Fruit fly (Drosophila melanogaster): ENCODE results near the gene CG12541.

Gene CG12541

dm6 chrX:7109793-7110606 is 44.1 kb upstream of the CG12541 start, which contains the start of gene fz4 (continued):
- no peak for TF ChIP-seq CG15011 (GFP tag; optimal IDR thresholded peaks at IDR 0.05)
- no peak for TF ChIP-seq Poxn (GFP tag; IDR thresholded peaks at IDR 0.05)
- no peak for TF ChIP-seq nerfin-1 (tag; optimal IDR thresholded peaks at IDR 0.05)
- no peak for TF ChIP-seq cad (GFP tag; optimal IDR thresholded peaks at IDR 0.05)
- TF ChIP-seq bbx (GFP tag; IDR thresholded peaks at IDR 0.05; ENCODE audit: partially characterized antibody): peak; percentile 84
- TF ChIP-seq twi (tag; optimal IDR thresholded peaks at IDR 0.05): no peak
- TF ChIP-seq CG14014 (GFP tag; IDR thresholded peaks at IDR 0.05): no peak
- no peak for TF ChIP-seq pita (GFP tag; optimal IDR thresholded peaks at IDR 0.05)
- TF ChIP-seq CG10321 (GFP tag; IDR thresholded peaks at IDR 0.05): no peak
- peak; percentile 45 for TF ChIP-seq gro (GFP tag; optimal IDR thresholded peaks at IDR 0.05)
- no peak for TF ChIP-seq da (GFP tag; optimal IDR thresholded peaks at IDR 0.05)
- TF ChIP-seq sug (tag; optimal IDR thresholded peaks at IDR 0.05): peak; percentile 16
- TF ChIP-seq zen (tag; optimal IDR thresholded peaks at IDR 0.05): no peak
- no peak for TF ChIP-seq CG11247 (GFP tag; IDR thresholded peaks at IDR 0.05)
- TF ChIP-seq dmrt99B (tag; optimal IDR thresholded peaks at IDR 0.05): no peak
- peak; percentile 35 for TF ChIP-seq Fer1 (GFP tag; optimal IDR thresholded peaks at IDR 0.05)
- TF ChIP-seq stwl (tag; optimal IDR thresholded peaks at IDR 0.05): peak; percentile 58
- TF ChIP-seq CG1233 (GFP tag; optimal IDR thresholded peaks at IDR 0.05): no peak
- no peak for TF ChIP-seq HHEX (GFP tag; optimal IDR thresholded peaks at IDR 0.05)
- TF ChIP-seq tna (GFP tag; IDR thresholded peaks at IDR 0.05; ENCODE audit: partially characterized antibody): peak; percentile 51; the same call in 1 of the 2 replicates
- TF ChIP-seq Drgx (GFP tag; IDR thresholded peaks at IDR 0.05): no peak
- TF ChIP-seq her (GFP tag; optimal IDR thresholded peaks at IDR 0.05): no peak
- TF ChIP-seq corto (GFP tag; optimal IDR thresholded peaks at IDR 0.05): peak; percentile 8
- TF ChIP-seq HLH54F (GFP tag; optimal IDR thresholded peaks at IDR 0.05): no peak
- TF ChIP-seq CG9932 (GFP tag; IDR thresholded peaks at IDR 0.05): peak; percentile 52
- no peak for TF ChIP-seq CG2889 (GFP tag; IDR thresholded peaks at IDR 0.05)
- peak; percentile 47; the same call in 1 of the 2 replicates for TF ChIP-seq CG3847 (GFP tag; IDR thresholded peaks at IDR 0.05)
- no peak for TF ChIP-seq gce (GFP tag; IDR thresholded peaks at IDR 0.05)
- TF ChIP-seq Max (GFP tag; optimal IDR thresholded peaks at IDR 0.05): no peak
- TF ChIP-seq CG33557 (GFP tag; optimal IDR thresholded peaks at IDR 0.05): peak; percentile 11
- no peak for TF ChIP-seq bab2 (GFP tag; optimal IDR thresholded peaks at IDR 0.05)
- TF ChIP-seq Lim3 (GFP tag; IDR thresholded peaks at IDR 0.05): no peak
- peak; percentile 69 for TF ChIP-seq CG9797 (GFP tag; optimal IDR thresholded peaks at IDR 0.05)
- TF ChIP-seq CG4282 (GFP tag; optimal IDR thresholded peaks at IDR 0.05): no peak
- peak; percentile 17 for TF ChIP-seq mirr (GFP tag; optimal IDR thresholded peaks at IDR 0.05)
- peak; percentile 22 for TF ChIP-seq lab (GFP tag; optimal IDR thresholded peaks at IDR 0.05)
- no peak for TF ChIP-seq Dek (tag; optimal IDR thresholded peaks at IDR 0.05)
- TF ChIP-seq pros (GFP tag; optimal IDR thresholded peaks at IDR 0.05): peak; percentile 42
- no peak for TF ChIP-seq CG9876 (GFP tag; optimal IDR thresholded peaks at IDR 0.05)
- 0 out of 4 replicates have a peak, but pooled peaks have one; percentile 43 for TF ChIP-seq chinmo (GFP tag; IDR thresholded peaks at IDR 0.05; ENCODE audit: partially characterized antibody)
- no peak for TF ChIP-seq Mad (GFP tag; optimal IDR thresholded peaks at IDR 0.05)
- no peak for TF ChIP-seq E2f1 (GFP tag; IDR thresholded peaks at IDR 0.05)
- TF ChIP-seq CG34224 (GFP tag; IDR thresholded peaks at IDR 0.05; ENCODE audit: partially characterized antibody): peak; percentile 73
- peak; percentile 72 for TF ChIP-seq CG7963 (GFP tag; IDR thresholded peaks at IDR 0.05; ENCODE audit: partially characterized antibody)
- TF ChIP-seq CG11696 (GFP tag; IDR thresholded peaks at IDR 0.05): no peak
- TF ChIP-seq CG17829 (tag; optimal IDR thresholded peaks at IDR 0.05): peak; percentile 1
- no peak for TF ChIP-seq CG43689 (GFP tag; IDR thresholded peaks at IDR 0.05)
- TF ChIP-seq CG11560 (tag; IDR thresholded peaks at IDR 0.05): no peak
- TF ChIP-seq Lhr (GFP tag; optimal IDR thresholded peaks at IDR 0.05): peak; percentile 55

Data from whole organism, embryonic.